Fruit fly (Drosophila melanogaster) whole organism, prepupa: ENCODE measurements around the gene mesh.

ENCODE experiments used
- CG7368 ChIP-seq: fragments of 200-800 bp; sonication (Bioruptor generic); optimal IDR thresholded peaks from 3 replicates; lab custom pipeline; 2016; ENCODE audit warnings: missing biosample characterization, missing genetic modification characterization
- Hr39 ChIP-seq: fragments of 200-800 bp; sonication (Bioruptor generic); optimal IDR thresholded peaks from 2 replicates; lab custom pipeline; 2016; ENCODE audit warnings: missing biosample characterization, missing genetic modification characterization
- Lpt ChIP-seq: fragments of 200-800 bp; sonication (Bioruptor generic); optimal IDR thresholded peaks from 3 replicates; lab custom pipeline; 2016; ENCODE audit warnings: missing biosample characterization, missing genetic modification characterization
- acj6 ChIP-seq: fragments of 200-800 bp; sonication (Bioruptor generic); optimal IDR thresholded peaks from 3 replicates; lab custom pipeline; 2016; ENCODE audit warnings: missing biosample characterization, missing genetic modification characterization
- dac ChIP-seq: fragments of 200-800 bp; sonication (Bioruptor generic); optimal IDR thresholded peaks from 2 replicates; lab custom pipeline; 2017; ENCODE audit warnings: missing biosample characterization, mild to moderate bottlenecking, missing genetic modification characterization
- salr ChIP-seq, 2 experiments: fragments of 200-800 bp; sonication (Bioruptor generic); optimal IDR thresholded peaks; 3 replicates each; lab custom pipeline; 2016 to 2018; ENCODE audit warnings: missing biosample characterization in 2 of 2, missing genetic modification characterization in 2 of 2, mild to moderate bottlenecking in 1 of 2

DNA sequence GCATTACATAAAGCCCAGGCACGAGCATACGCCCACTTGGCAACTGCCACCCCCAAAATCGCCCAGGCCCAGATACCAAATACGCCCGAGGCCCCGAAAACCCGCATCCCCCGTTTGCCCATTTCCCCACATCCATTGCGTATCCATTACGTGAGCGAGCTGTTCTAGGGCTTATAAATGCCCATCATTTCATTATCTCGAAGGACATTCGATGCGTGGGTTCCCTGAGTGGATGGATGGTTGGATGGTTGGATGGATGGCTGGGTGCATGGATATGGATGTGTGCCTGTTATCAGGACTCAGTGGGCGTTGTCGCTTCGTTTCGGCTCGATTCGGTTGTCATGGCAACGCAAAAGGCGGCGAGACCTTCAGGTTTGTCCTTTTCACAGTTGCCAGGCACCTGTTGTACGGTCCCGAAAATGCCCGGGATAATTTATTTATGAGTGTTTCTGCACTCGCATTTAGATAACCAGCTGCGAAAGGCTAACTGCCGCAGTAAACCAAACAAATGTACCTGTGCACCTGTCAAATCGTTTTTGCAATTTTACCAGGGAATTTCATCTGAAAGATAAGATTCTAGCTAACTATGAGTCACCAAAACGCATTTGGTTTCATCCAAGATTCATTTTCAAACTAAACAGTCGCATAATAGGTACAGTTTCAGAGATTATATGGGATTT lies 27.5 kb upstream of the mesh start:
- no peak for TF ChIP-seq Hr39
- no peak for TF ChIP-seq salr (GFP tag; optimal IDR thresholded peaks at IDR 0.05; lab: Kevin White, UChicago)
- TF ChIP-seq CG7368, result no peak
- no peak for TF ChIP-seq Lpt (GFP tag; lab: Kevin White, UChicago)
- TF ChIP-seq acj6, result no peak
- no peak for TF ChIP-seq dac (GFP tag; lab: Kevin White, UChicago)
